Worm (Caenorhabditis elegans) whole organism, L2 larva: ENCODE results near the gene F02C12.2.
"Not testable (repeated sequence)": the region's sequence is repeated elsewhere in the genome, so short reads cannot be mapped to it uniquely, and the experiment has no call there.

Source experiments
- ceh-82 ChIP-seq: fragments of 150-350 bp; optimal IDR thresholded peaks from 2 replicates; lab custom pipeline; 2014; ENCODE audit warnings: missing biosample characterization, missing genetic modification characterization
- elt-3 ChIP-seq: sonication (generic microtip); optimal IDR thresholded peaks from 2 replicates; lab custom pipeline; 2017; ENCODE audit warnings: missing biosample characterization, missing genetic modification characterization
- mdl-1 ChIP-seq, 2 experiments: fragments of 150-350 bp in 1 of 2; sonication (generic microtip) in 1 of 2; optimal IDR thresholded peaks; 2 replicates each; lab custom pipeline; 2017; ENCODE audit warnings: missing biosample characterization in 2 of 2, missing genetic modification characterization in 2 of 2
- nhr-11 ChIP-seq: fragments of 150-350 bp; optimal IDR thresholded peaks from 2 replicates; lab custom pipeline; 2014; ENCODE audit warnings: missing biosample characterization, missing genetic modification characterization
- sma-3 ChIP-seq: sonication (generic microtip); optimal IDR thresholded peaks from 2 replicates; lab custom pipeline; 2016; ENCODE audit warnings: missing genetic modification reagents, missing genetic modification characterization, missing compliant biosample characterization
- snpc-4 ChIP-seq: fragments of 150-350 bp; optimal IDR thresholded peaks from 2 replicates; lab custom pipeline; 2014; ENCODE audit warnings: missing biosample characterization, missing genetic modification characterization
- unc-62 ChIP-seq: fragments of 150-350 bp; optimal IDR thresholded peaks from 2 replicates; lab custom pipeline; 2014; ENCODE audit warnings: missing biosample characterization, missing genetic modification reagents, missing genetic modification characterization
- ztf-4 ChIP-seq: fragments of 150-350 bp; optimal IDR thresholded peaks from 2 replicates; lab custom pipeline; 2014; ENCODE audit warnings: missing biosample characterization, missing genetic modification characterization

DNA sequence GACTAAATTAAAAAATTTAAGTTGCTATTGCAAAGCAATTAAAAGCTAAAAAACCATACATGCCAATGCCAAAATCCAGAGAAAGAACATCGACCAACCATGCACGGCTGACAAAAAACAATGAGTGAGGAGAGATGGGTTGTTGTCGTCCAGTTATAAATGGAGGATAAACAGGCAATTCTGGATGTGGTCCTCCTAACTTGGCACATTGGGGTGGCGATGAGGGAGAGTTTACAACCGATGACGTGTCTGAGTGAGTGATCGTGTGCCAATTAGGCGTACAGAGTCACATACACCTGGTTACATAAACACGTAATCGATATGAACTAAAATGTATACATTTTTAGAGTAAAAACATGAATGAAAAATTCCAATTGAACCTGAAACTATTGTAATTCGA lies 32.3 kb upstream of the F02C12.2 start, which contains the start of gene C29F7.10:
- not testable (repeated sequence) for TF ChIP-seq ceh-82 (tag; lab: Kevin White, UChicago); sma-3 (GFP tag; lab: Kevin White, UChicago); snpc-4; nhr-11 (tag; lab: Kevin White, UChicago); unc-62 (GFP tag; lab: Kevin White, UChicago); elt-3; mdl-1 (tag; optimal IDR thresholded peaks at IDR 0.05; lab: Kevin White, UChicago); ztf-4 (tag; lab: Kevin White, UChicago)
